Worm (Caenorhabditis elegans) whole organism, L1 larva: ENCODE measurements around the gene mlt-7.

Source experiments
- C16A3.4 ChIP-seq: fragments of 150-350 bp; optimal IDR thresholded peaks from 2 replicates; lab custom pipeline; 2014; ENCODE audit warnings: missing biosample characterization, missing genetic modification characterization
- alr-1 ChIP-seq: fragments of 200-800 bp; sonication (Bioruptor generic); optimal IDR thresholded peaks from 2 replicates; lab custom pipeline; 2018; ENCODE audit warnings: borderline replicate concordance, mild to moderate bottlenecking, missing genetic modification characterization, missing compliant biosample characterization
- aly-2 ChIP-seq: fragments of 150-350 bp; optimal IDR thresholded peaks from 2 replicates; lab custom pipeline; 2014; ENCODE audit warnings: missing biosample characterization, missing genetic modification characterization
- ceh-63 ChIP-seq: fragments of 200-800 bp; sonication (Bioruptor generic); optimal IDR thresholded peaks from 2 replicates; lab custom pipeline; 2018; ENCODE audit warnings: mild to moderate bottlenecking, missing genetic modification characterization, missing compliant biosample characterization
- ceh-8 ChIP-seq: fragments of 200-800 bp; sonication (Bioruptor generic); optimal IDR thresholded peaks from 2 replicates; lab custom pipeline; 2018; ENCODE audit warnings: mild to moderate bottlenecking, missing genetic modification characterization, moderate library complexity, missing compliant biosample characterization
- ceh-82 ChIP-seq, 3 experiments: fragments of 150-350 bp in 1 of 3; sonication (generic microtip) in 2 of 3; optimal IDR thresholded peaks; 2 replicates each; lab custom pipeline; 2014 to 2017; ENCODE audit warnings: missing biosample characterization in 3 of 3, missing genetic modification characterization in 3 of 3
- ces-1 ChIP-seq: fragments of 150-350 bp; optimal IDR thresholded peaks from 2 replicates; lab custom pipeline; 2014; ENCODE audit warnings: missing biosample characterization, missing genetic modification reagents, missing genetic modification characterization
- dpl-1 ChIP-seq, 3 experiments: fragments of 150-350 bp in 2 of 3; sonication (generic microtip) in 1 of 3; optimal IDR thresholded peaks; 2 replicates each; lab custom pipeline; 2014 to 2017; ENCODE audit warnings: missing biosample characterization in 3 of 3, missing genetic modification characterization in 3 of 3, missing genetic modification reagents in 3 of 3
- dsc-1 ChIP-seq: sonication (generic microtip); optimal IDR thresholded peaks from 2 replicates; lab custom pipeline; 2016; ENCODE audit warnings: mild to moderate bottlenecking, missing genetic modification characterization, missing compliant biosample characterization
- efl-1 ChIP-seq, 4 experiments: fragments of 150-350 bp; optimal IDR thresholded peaks in 3 of 4; peaks in 1 of 4; 1 replicate in 1 of 4; 2 replicates in 3 of 4; lab custom pipeline; 2014; ENCODE audit warnings: missing biosample characterization in 2 of 4, missing genetic modification characterization in 2 of 4, missing genetic modification reagents in 2 of 4
- elt-2 ChIP-seq: sonication (generic microtip); optimal IDR thresholded peaks from 2 replicates; lab custom pipeline; 2016; ENCODE audit warnings: missing genetic modification characterization, mild to moderate bottlenecking, inconsistent platforms, missing compliant biosample characterization, missing genetic modification reagents
- fkh-10 ChIP-seq: sonication (generic microtip); optimal IDR thresholded peaks from 2 replicates; lab custom pipeline; 2017; ENCODE audit warnings: missing biosample characterization, missing genetic modification reagents, missing genetic modification characterization
- fkh-4 ChIP-seq: sonication (generic microtip); optimal IDR thresholded peaks from 2 replicates; lab custom pipeline; 2016; ENCODE audit warnings: missing compliant biosample characterization, missing genetic modification characterization, borderline replicate concordance
- fkh-8 ChIP-seq: sonication (generic microtip); optimal IDR thresholded peaks from 2 replicates; lab custom pipeline; 2016; ENCODE audit warnings: mild to moderate bottlenecking, missing genetic modification characterization, missing compliant biosample characterization
- hpl-2 ChIP-seq: fragments of 150-350 bp; optimal IDR thresholded peaks from 2 replicates; lab custom pipeline; 2014; ENCODE audit warnings: missing biosample characterization, missing genetic modification reagents, missing genetic modification characterization
- irx-1 ChIP-seq: sonication (generic microtip); optimal IDR thresholded peaks from 2 replicates; lab custom pipeline; 2016; ENCODE audit warnings: missing genetic modification characterization, missing compliant biosample characterization
- jun-1 ChIP-seq: fragments of 150-350 bp; optimal IDR thresholded peaks from 2 replicates; lab custom pipeline; 2014; ENCODE audit warnings: missing biosample characterization, missing genetic modification reagents, missing genetic modification characterization
- lin-13 ChIP-seq: fragments of 150-350 bp; optimal IDR thresholded peaks from 2 replicates; lab custom pipeline; 2014; ENCODE audit warnings: missing biosample characterization, missing genetic modification reagents, missing genetic modification characterization
- lin-14 ChIP-seq: fragments of 200-800 bp; sonication (Bioruptor generic); optimal IDR thresholded peaks from 2 replicates; lab custom pipeline; 2018; ENCODE audit warnings: mild to moderate bottlenecking, missing genetic modification characterization, moderate library complexity, missing compliant biosample characterization
- lin-35 ChIP-seq, 2 experiments: fragments of 150-350 bp; optimal IDR thresholded peaks; 2 replicates each; lab custom pipeline; 2014; ENCODE audit warnings: missing biosample characterization in 2 of 2, missing genetic modification characterization in 2 of 2, missing genetic modification reagents in 2 of 2
- lir-3 ChIP-seq: sonication (generic microtip); optimal IDR thresholded peaks from 2 replicates; lab custom pipeline; 2016; ENCODE audit warnings: mild to moderate bottlenecking, missing genetic modification characterization, moderate library complexity, missing compliant biosample characterization; ENCODE audit not compliant: poor library complexity
- mdl-1 ChIP-seq, 2 experiments: fragments of 150-350 bp; optimal IDR thresholded peaks; 2 replicates each; lab custom pipeline; 2014 to 2017; ENCODE audit warnings: missing biosample characterization in 2 of 2, missing genetic modification characterization in 2 of 2, inconsistent platforms in 1 of 2
- mef-2 ChIP-seq: fragments of 150-350 bp; optimal IDR thresholded peaks from 2 replicates; lab custom pipeline; 2014; ENCODE audit warnings: missing biosample characterization, missing genetic modification characterization
- mep-1 ChIP-seq: fragments of 150-350 bp; optimal IDR thresholded peaks from 2 replicates; lab custom pipeline; 2014; ENCODE audit warnings: missing biosample characterization, missing genetic modification characterization
- nhr-47 ChIP-seq: sonication (generic microtip); optimal IDR thresholded peaks from 2 replicates; lab custom pipeline; 2016; ENCODE audit warnings: mild to moderate bottlenecking, missing genetic modification characterization, moderate library complexity, missing compliant biosample characterization
- nhr-71 ChIP-seq: sonication (generic microtip); optimal IDR thresholded peaks from 2 replicates; lab custom pipeline; 2016; ENCODE audit warnings: mild to moderate bottlenecking, missing genetic modification characterization, moderate library complexity, missing compliant biosample characterization
- nhr-77 ChIP-seq: fragments of 150-350 bp; optimal IDR thresholded peaks from 2 replicates; lab custom pipeline; 2014; ENCODE audit warnings: missing biosample characterization, missing genetic modification characterization
- nhr-84 ChIP-seq: sonication (generic microtip); optimal IDR thresholded peaks from 2 replicates; lab custom pipeline; 2017; ENCODE audit warnings: missing biosample characterization, missing genetic modification characterization
- pax-3 ChIP-seq: fragments of 200-800 bp; sonication (Bioruptor generic); optimal IDR thresholded peaks from 2 replicates; lab custom pipeline; 2018; ENCODE audit warnings: mild to moderate bottlenecking, missing genetic modification characterization, moderate library complexity, missing compliant biosample characterization
- pqm-1 ChIP-seq: sonication (generic microtip); optimal IDR thresholded peaks from 3 replicates; lab custom pipeline; 2017; ENCODE audit warnings: missing biosample characterization, missing genetic modification characterization
- rnt-1 ChIP-seq: sonication (generic microtip); optimal IDR thresholded peaks from 2 replicates; lab custom pipeline; 2016; ENCODE audit warnings: mild to moderate bottlenecking, missing genetic modification characterization, moderate library complexity, missing compliant biosample characterization
- skn-1 ChIP-seq: fragments of 150-350 bp; optimal IDR thresholded peaks from 2 replicates; lab custom pipeline; 2014; ENCODE audit warnings: missing biosample characterization, missing genetic modification characterization
- sptf-1 ChIP-seq: fragments of 150-350 bp; optimal IDR thresholded peaks from 2 replicates; lab custom pipeline; 2014; ENCODE audit warnings: missing biosample characterization, missing genetic modification characterization
- swsn-7 ChIP-seq: sonication (generic microtip); optimal IDR thresholded peaks from 2 replicates; lab custom pipeline; 2016; ENCODE audit warnings: missing genetic modification characterization, missing compliant biosample characterization
- unc-30 ChIP-seq: sonication (generic microtip); optimal IDR thresholded peaks from 2 replicates; lab custom pipeline; 2017; ENCODE audit warnings: missing biosample characterization, missing genetic modification characterization
- unc-62 ChIP-seq: fragments of 150-350 bp; optimal IDR thresholded peaks from 2 replicates; lab custom pipeline; 2014; ENCODE audit warnings: missing biosample characterization, missing genetic modification reagents, missing genetic modification characterization
- unc-86 ChIP-seq: sonication (generic microtip); optimal IDR thresholded peaks from 2 replicates; lab custom pipeline; 2016; ENCODE audit warnings: missing genetic modification characterization, missing compliant biosample characterization
- unc-98 ChIP-seq: fragments of 200-800 bp; sonication (Bioruptor generic); IDR thresholded peaks from 2 replicates; pipeline ENCODE4 v1.3.6; 2022; ENCODE audit warnings: missing genetic modification characterization, missing compliant biosample characterization
- zag-1 ChIP-seq: fragments of 150-350 bp; optimal IDR thresholded peaks from 2 replicates; lab custom pipeline; 2014; ENCODE audit warnings: missing biosample characterization, missing genetic modification characterization
- ztf-11 ChIP-seq, 2 experiments: sonication (generic microtip); optimal IDR thresholded peaks; 2 replicates each; lab custom pipeline; 2016 to 2017; ENCODE audit warnings: missing genetic modification characterization in 2 of 2, missing biosample characterization in 1 of 2, missing compliant biosample characterization in 1 of 2
- ztf-4 ChIP-seq: fragments of 150-350 bp; optimal IDR thresholded peaks from 2 replicates; lab custom pipeline; 2014; ENCODE audit warnings: missing biosample characterization, missing genetic modification characterization

The mlt-7 gene

DNA sequence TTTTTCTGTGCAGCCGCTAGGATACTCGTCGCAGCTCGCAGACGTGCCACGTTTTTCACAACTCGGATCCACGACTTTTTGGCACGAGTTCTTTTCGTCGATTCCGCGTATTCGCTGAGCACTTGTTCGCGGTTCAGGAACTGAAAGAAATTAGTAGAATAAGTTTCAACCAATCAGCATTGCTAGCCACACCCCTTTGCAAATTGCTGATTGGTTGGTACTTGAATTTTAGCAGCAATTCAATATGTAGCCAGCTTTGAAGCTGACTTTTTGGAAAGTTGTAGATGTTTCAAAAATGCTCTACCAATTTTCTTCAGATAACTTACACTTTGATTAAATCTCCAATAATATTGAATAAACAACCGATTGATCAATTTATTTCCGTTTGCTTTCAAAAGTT is 48.5 kb downstream of the mlt-7 start:
- TF ChIP-seq swsn-7 (tag; lab: Kevin White, UChicago) = no peak
- TF ChIP-seq nhr-71 = no peak
- TF ChIP-seq fkh-8 (tag; lab: Kevin White, UChicago) = no peak
- TF ChIP-seq C16A3.4 (tag; lab: Kevin White, UChicago) = no peak
- TF ChIP-seq unc-98 (GFP tag; lab: Robert Waterston, UW) = no peak

- no peak for TF ChIP-seq unc-86 (tag; lab: Kevin White, UChicago)
- no peak for TF ChIP-seq ceh-8 (GFP tag; lab: Kevin White, UChicago)
- TF ChIP-seq nhr-77 (tag; lab: Kevin White, UChicago) = no peak
- no peak for TF ChIP-seq ceh-63 (GFP tag; lab: Kevin White, UChicago)
- TF ChIP-seq lin-13 (GFP tag; lab: Kevin White, UChicago) = no peak
- TF ChIP-seq nhr-47 (tag; lab: Kevin White, UChicago) = no peak
- no peak for TF ChIP-seq aly-2 (tag; lab: Kevin White, UChicago)
- no peak for TF ChIP-seq fkh-10 (GFP tag; lab: Kevin White, UChicago)
- TF ChIP-seq nhr-84 (tag; lab: Kevin White, UChicago) = no peak
- TF ChIP-seq nhr-71 = no peak
- TF ChIP-seq lir-3 (tag; lab: Kevin White, UChicago) = no peak
Observed at ce11 chrII:4444811-4445210, 52.0 kb downstream of the mlt-7 start.

- TF ChIP-seq rnt-1 (no peak), pax-3 (tag; lab: Kevin White, UChicago) (no peak), lin-35 (GFP tag; optimal IDR thresholded peaks at IDR 0.05; lab: Kevin White, UChicago) (no peak), unc-62 (GFP tag; lab: Kevin White, UChicago) (no peak), ceh-82 (tag; optimal IDR thresholded peaks at IDR 0.05; lab: Kevin White, UChicago) (no peak), elt-2 (no peak), unc-30 (tag; lab: Kevin White, UChicago) (no peak), skn-1 (tag; lab: Kevin White, UChicago) (no peak), alr-1 (tag; lab: Kevin White, UChicago) (no peak), ztf-4 (tag; lab: Kevin White, UChicago) (no peak), lin-14 (GFP tag; lab: Kevin White, UChicago) (no peak), nhr-84 (tag; lab: Kevin White, UChicago) (no peak)
Observed at ce11 chrII:4453051-4453450, 60.2 kb downstream of the mlt-7 start, which contains the start of gene twk-2. Gene twk-2 (minus strand): TSS chrII:4453151.

DNA sequence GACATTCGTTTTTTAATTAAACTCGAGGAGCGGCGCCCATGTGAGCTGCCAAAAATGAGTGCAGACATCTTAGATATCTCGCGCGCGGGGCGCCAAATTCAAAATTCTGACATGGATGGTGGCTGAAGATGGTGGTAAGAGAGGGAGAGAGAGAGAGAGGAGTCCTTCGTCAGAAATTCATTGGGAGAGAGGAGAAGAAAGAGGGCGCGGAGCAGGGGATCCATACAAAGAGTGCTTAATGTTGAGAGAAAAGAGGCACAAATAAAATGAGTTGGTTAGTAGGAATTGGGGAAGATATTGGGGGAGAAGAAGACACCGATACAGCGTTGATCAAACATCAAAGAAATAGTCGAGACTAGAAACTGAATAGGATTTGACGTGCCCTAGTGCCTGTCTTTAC is 60.6 kb downstream of the mlt-7 start:
- TF ChIP-seq lin-35 (GFP tag; optimal IDR thresholded peaks at IDR 0.05; lab: Kevin White, UChicago) = peak in 1 of 2 experiments; percentile 34
- no peak for TF ChIP-seq lir-3 (tag; lab: Kevin White, UChicago)
- TF ChIP-seq mdl-1 (tag; optimal IDR thresholded peaks at IDR 0.05; lab: Kevin White, UChicago) = no peak
- no peak for TF ChIP-seq sptf-1 (tag; lab: Kevin White, UChicago)
- no peak for TF ChIP-seq nhr-71
- no peak for TF ChIP-seq pax-3 (tag; lab: Kevin White, UChicago)
- TF ChIP-seq unc-86 (tag; lab: Kevin White, UChicago) = peak; percentile 55
- no peak for TF ChIP-seq ztf-11 (tag; optimal IDR thresholded peaks at IDR 0.05; lab: Kevin White, UChicago)
- peak in 1 of 3 experiments; percentile 35 for TF ChIP-seq dpl-1 (GFP tag; optimal IDR thresholded peaks at IDR 0.05; lab: Kevin White, UChicago)
- no peak for TF ChIP-seq ztf-4 (tag; lab: Kevin White, UChicago)
- TF ChIP-seq jun-1 = no peak
- no peak for TF ChIP-seq hpl-2 (GFP tag; lab: Kevin White, UChicago)
- TF ChIP-seq mep-1 (tag; lab: Kevin White, UChicago) = no peak
- TF ChIP-seq unc-30 (tag; lab: Kevin White, UChicago) = no peak
- TF ChIP-seq mef-2 (tag; lab: Kevin White, UChicago) = no peak
- no peak for TF ChIP-seq dsc-1 (tag; lab: Kevin White, UChicago)
- TF ChIP-seq unc-98 (GFP tag; lab: Robert Waterston, UW) = no peak
- no peak for TF ChIP-seq irx-1 (tag; lab: Kevin White, UChicago)
- no peak for TF ChIP-seq ces-1 (GFP tag; lab: Kevin White, UChicago)
- TF ChIP-seq zag-1 (tag; lab: Kevin White, UChicago) = no peak
- TF ChIP-seq alr-1 (tag; lab: Kevin White, UChicago) = no peak
- no peak for TF ChIP-seq fkh-4 (tag; lab: Kevin White, UChicago)
- no peak for TF ChIP-seq efl-1 (optimal IDR thresholded peaks at IDR 0.05; lab: Kevin White, UChicago)
- TF ChIP-seq efl-1 (GFP tag; optimal IDR thresholded peaks at IDR 0.05 in 1 of 2; lab: Kevin White, UChicago) = peak; percentile 13 to 56
- peak; percentile 60 for TF ChIP-seq lin-14 (GFP tag; lab: Kevin White, UChicago)
- TF ChIP-seq skn-1 (tag; lab: Kevin White, UChicago) = no peak
- no peak for TF ChIP-seq pqm-1 (tag; lab: Kevin White, UChicago)
